Worm (Caenorhabditis elegans) whole organism, L4 larva: Measurements from ENCODE around the gene ddn-1.

Experiments used
- D1046.2 ChIP-seq: fragments of 200-800 bp; sonication (Bioruptor generic); IDR thresholded peaks from 2 replicates; pipeline ENCODE4 v1.3.6; 2022; ENCODE audit warnings: missing genetic modification characterization, missing compliant biosample characterization
- F10B5.3 ChIP-seq: sonication (generic microtip); optimal IDR thresholded peaks from 2 replicates; lab custom pipeline; 2016; ENCODE audit warnings: mild to moderate bottlenecking, missing genetic modification characterization, missing compliant biosample characterization
- F37D6.2 ChIP-seq: sonication (generic microtip); optimal IDR thresholded peaks from 2 replicates; lab custom pipeline; 2016; ENCODE audit warnings: mild to moderate bottlenecking, missing genetic modification characterization, missing compliant biosample characterization
- F44E2.7 ChIP-seq: fragments of 200-800 bp; sonication (Bioruptor generic); IDR thresholded peaks from 2 replicates; pipeline ENCODE4 v2.1.2; 2022; ENCODE audit warnings: missing genetic modification characterization, missing compliant biosample characterization
- Y48G9A.11 ChIP-seq: fragments of 200-800 bp; sonication (Bioruptor generic); IDR thresholded peaks from 2 replicates; pipeline ENCODE4 v1.3.6; 2022; ENCODE audit warnings: missing genetic modification reagents, missing genetic modification characterization, missing compliant biosample characterization
- Y5F2A.4 ChIP-seq: fragments of 200-800 bp; sonication (Bioruptor generic); optimal IDR thresholded peaks from 2 replicates; lab custom pipeline; 2018; ENCODE audit warnings: mild to moderate bottlenecking, missing genetic modification characterization, missing compliant biosample characterization
- ZK337.2 ChIP-seq: fragments of 200-800 bp; sonication (Bioruptor generic); IDR thresholded peaks from 2 replicates; pipeline ENCODE4 v1.3.6; 2022; ENCODE audit warnings: missing genetic modification reagents, missing genetic modification characterization, missing compliant biosample characterization
- ZK546.5 ChIP-seq, 2 experiments: sonication (generic microtip); optimal IDR thresholded peaks; 2 replicates each; lab custom pipeline; 2017; ENCODE audit warnings: missing biosample characterization in 2 of 2, missing genetic modification characterization in 2 of 2
- aha-1 ChIP-seq: fragments of 150-350 bp; peaks from one replicate; lab custom pipeline; 2014; ENCODE audit warnings: missing biosample characterization, missing genetic modification characterization
- ceh-44 ChIP-seq: fragments of 200-800 bp; sonication (Bioruptor generic); IDR thresholded peaks from 2 replicates; pipeline ENCODE4 v1.3.6; 2022; ENCODE audit warnings: missing genetic modification reagents, missing genetic modification characterization, missing compliant biosample characterization
- ces-1 ChIP-seq: fragments of 150-350 bp; sonication (generic microtip); optimal IDR thresholded peaks from 4 replicates; lab custom pipeline; 2014; ENCODE audit warnings: missing biosample characterization, missing genetic modification reagents, missing genetic modification characterization
- daf-12 ChIP-seq: fragments of 150-350 bp; optimal IDR thresholded peaks from 2 replicates; lab custom pipeline; 2014; ENCODE audit warnings: missing biosample characterization, missing genetic modification reagents, missing genetic modification characterization
- daf-16 ChIP-seq, 3 experiments: sonication (generic microtip); optimal IDR thresholded peaks; 2 replicates each; lab custom pipeline; 2016 to 2017; ENCODE audit warnings: missing genetic modification characterization in 3 of 3, missing genetic modification reagents in 3 of 3, mild to moderate bottlenecking in 2 of 3, missing compliant biosample characterization in 2 of 3, missing biosample characterization in 1 of 3, moderate library complexity in 1 of 3
- dmd-6 ChIP-seq: fragments of 200-800 bp; sonication (Bioruptor generic); IDR thresholded peaks from 2 replicates; pipeline ENCODE4 v1.3.6; 2022; ENCODE audit warnings: missing genetic modification reagents, missing genetic modification characterization, missing compliant biosample characterization
- dmd-8 ChIP-seq: fragments of 200-800 bp; sonication (Bioruptor generic); IDR thresholded peaks from 2 replicates; pipeline ENCODE4 v1.3.6; 2022; ENCODE audit warnings: missing genetic modification characterization, missing compliant biosample characterization
- dmd-9 ChIP-seq: fragments of 200-800 bp; sonication (Bioruptor generic); IDR thresholded peaks from 2 replicates; pipeline ENCODE4 v1.3.6; 2022; ENCODE audit warnings: missing genetic modification reagents, missing genetic modification characterization, missing compliant biosample characterization
- hlh-11 ChIP-seq: fragments of 200-800 bp; sonication (Bioruptor generic); optimal IDR thresholded peaks from 2 replicates; lab custom pipeline; 2018; ENCODE audit warnings: mild to moderate bottlenecking, missing genetic modification characterization, missing compliant biosample characterization
- hlh-30 ChIP-seq: sonication (generic microtip); optimal IDR thresholded peaks from 2 replicates; lab custom pipeline; 2017; ENCODE audit warnings: antibody characterized with exemption, mild to moderate bottlenecking, missing genetic modification characterization, missing compliant biosample characterization; ENCODE audit not compliant: insufficient read depth
- hmg-1.1 ChIP-seq: fragments of 200-800 bp; sonication (Bioruptor generic); IDR thresholded peaks from 2 replicates; pipeline ENCODE4 v1.3.6; 2022; ENCODE audit warnings: missing genetic modification reagents, missing genetic modification characterization, missing compliant biosample characterization
- lin-15B ChIP-seq: fragments of 150-350 bp; sonication (generic microtip); optimal IDR thresholded peaks from 3 replicates; lab custom pipeline; 2014; ENCODE audit warnings: missing biosample characterization, missing genetic modification characterization
- madf-9 ChIP-seq: fragments of 200-800 bp; sonication (Bioruptor generic); conservative IDR thresholded peaks from 2 replicates; pipeline ENCODE4 v1.3.6; 2022; ENCODE audit warnings: missing genetic modification reagents, missing genetic modification characterization, missing compliant biosample characterization
- mep-1 ChIP-seq: fragments of 150-350 bp; sonication (generic microtip); optimal IDR thresholded peaks from 3 replicates; lab custom pipeline; 2014; ENCODE audit warnings: missing biosample characterization, missing genetic modification characterization
- mes-2 ChIP-seq: sonication (generic microtip); optimal IDR thresholded peaks from 2 replicates; lab custom pipeline; 2016; ENCODE audit warnings: missing genotype, mild to moderate bottlenecking, missing genetic modification characterization, missing compliant biosample characterization; ENCODE audit not compliant: poor library complexity, severe bottlenecking
- nhr-10 ChIP-seq: fragments of 150-350 bp; optimal IDR thresholded peaks from 2 replicates; lab custom pipeline; 2014; ENCODE audit warnings: missing biosample characterization, missing genetic modification characterization
- nhr-102 ChIP-seq: sonication (generic microtip); optimal IDR thresholded peaks from 2 replicates; lab custom pipeline; 2016; ENCODE audit warnings: mild to moderate bottlenecking, missing genetic modification characterization, moderate library complexity, missing compliant biosample characterization
- nhr-11 ChIP-seq: fragments of 150-350 bp; optimal IDR thresholded peaks from 2 replicates; lab custom pipeline; 2014; ENCODE audit warnings: missing biosample characterization, missing genetic modification characterization
- nhr-28 ChIP-seq: fragments of 150-350 bp; optimal IDR thresholded peaks from 2 replicates; lab custom pipeline; 2014; ENCODE audit warnings: missing biosample characterization, missing genetic modification characterization
- nhr-41 ChIP-seq: fragments of 200-800 bp; sonication (Bioruptor generic); IDR thresholded peaks from 2 replicates; pipeline ENCODE4 v1.3.6; 2022; ENCODE audit warnings: missing genetic modification reagents, missing genetic modification characterization, missing compliant biosample characterization
- nhr-48 ChIP-seq: sonication (generic microtip); optimal IDR thresholded peaks from 2 replicates; lab custom pipeline; 2016; ENCODE audit warnings: mild to moderate bottlenecking, missing genetic modification characterization, missing compliant biosample characterization
- php-3 ChIP-seq: fragments of 200-800 bp; sonication (Bioruptor generic); IDR thresholded peaks from 2 replicates; pipeline ENCODE4 v1.3.6; 2022; ENCODE audit warnings: missing genetic modification reagents, missing genetic modification characterization, missing compliant biosample characterization
- rbr-2 ChIP-seq: sonication (generic microtip); optimal IDR thresholded peaks from 2 replicates; lab custom pipeline; 2016; ENCODE audit warnings: missing genotype, missing genetic modification characterization, missing compliant biosample characterization
- saeg-2 ChIP-seq: fragments of 200-800 bp; sonication (Bioruptor generic); IDR thresholded peaks from 2 replicates; pipeline ENCODE4 v1.3.6; 2022; ENCODE audit warnings: missing genetic modification reagents, missing genetic modification characterization, missing compliant biosample characterization
- spr-3 ChIP-seq: fragments of 200-800 bp; sonication (Bioruptor generic); optimal IDR thresholded peaks from 2 replicates; lab custom pipeline; 2018; ENCODE audit warnings: mild to moderate bottlenecking, missing genetic modification characterization, missing compliant biosample characterization
- unc-62 ChIP-seq, 3 experiments: fragments of 150-350 bp in 1 of 3; sonication (generic microtip); optimal IDR thresholded peaks in 2 of 3; peaks in 1 of 3; 1 replicate in 1 of 3; 2 replicates in 2 of 3; lab custom pipeline; 2014 to 2017; ENCODE audit warnings: missing biosample characterization in 3 of 3, missing genetic modification characterization in 3 of 3, missing genetic modification reagents in 3 of 3, missing genotype in 1 of 3
- zip-2 ChIP-seq: fragments of 150-350 bp; optimal IDR thresholded peaks from 2 replicates; lab custom pipeline; 2014; ENCODE audit warnings: missing biosample characterization, missing genetic modification characterization
- ztf-7 ChIP-seq: fragments of 150-350 bp; optimal IDR thresholded peaks from 2 replicates; lab custom pipeline; 2014; ENCODE audit warnings: missing biosample characterization, missing genetic modification characterization

Gene ddn-1

ce11 chrV:8760416-8760815 lies at the start of gene ddn-1:
ddn-1 (minus strand) TSS chrV:8760516.
- no peak for TF ChIP-seq php-3
- TF ChIP-seq dmd-9 = no peak
- no peak for TF ChIP-seq Y5F2A.4 (GFP tag; lab: Kevin White, UChicago)
- TF ChIP-seq, all 104 proteins: peak for 0

DNA sequence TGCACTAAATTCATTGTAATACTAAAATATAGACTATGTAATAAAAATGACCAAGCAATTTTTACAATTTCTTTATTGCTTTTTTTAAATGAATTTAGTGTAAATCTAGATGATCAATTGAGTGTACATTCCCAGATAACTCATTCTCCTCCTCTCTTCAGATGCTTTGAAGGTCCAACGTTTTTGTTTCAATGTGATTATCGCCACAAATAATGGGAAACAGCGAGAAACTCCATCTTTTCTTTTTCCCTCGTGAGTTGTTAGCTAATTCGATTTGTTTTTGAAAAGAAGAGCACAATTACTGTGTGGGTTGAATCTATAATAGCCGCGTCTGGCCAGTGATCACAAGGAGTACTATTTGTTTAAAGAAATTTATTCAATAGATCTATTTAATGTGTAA lies 44.7 kb upstream of the ddn-1 start:
- TF ChIP-seq ces-1 (GFP tag; lab: Kevin White, UChicago) (peak; percentile 78), F37D6.2 (tag; lab: Kevin White, UChicago) (no peak), ZK337.2 (no peak), dmd-8 (no peak), daf-16 (GFP tag; optimal IDR thresholded peaks at IDR 0.05; lab: Kevin White, UChicago) (no peak), daf-16 (tag; optimal IDR thresholded peaks at IDR 0.05; lab: Kevin White, UChicago) (no peak), saeg-2 (no peak), nhr-10 (tag; lab: Kevin White, UChicago) (no peak), F44E2.7 (no peak), aha-1 (tag; lab: Kevin White, UChicago) (peak; percentile 88), php-3 (no peak), ztf-7 (tag; lab: Kevin White, UChicago) (no peak), rbr-2 (no peak), D1046.2 (GFP tag; lab: Robert Waterston, UW) (no peak)

DNA sequence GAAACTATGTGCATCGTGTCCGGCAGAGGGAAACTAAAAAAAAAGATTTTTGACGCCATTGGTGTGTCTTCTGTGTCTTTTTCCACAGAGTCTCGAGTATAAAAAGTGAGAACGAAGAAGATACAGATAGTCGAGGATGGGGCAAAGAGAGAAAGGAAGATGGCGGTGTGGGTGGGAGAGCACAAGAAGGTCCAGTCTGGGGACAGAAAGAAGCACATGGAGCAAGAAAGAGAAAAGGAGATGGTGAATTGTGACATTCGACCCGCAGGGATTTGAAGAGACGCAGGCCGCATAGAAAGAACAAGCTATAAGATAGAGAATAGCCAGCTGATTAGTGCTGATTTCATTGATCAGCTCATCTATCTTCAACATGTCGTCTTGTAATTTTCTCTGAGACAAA lies 41.9 kb upstream of the ddn-1 start:
- TF ChIP-seq nhr-28 (tag; lab: Kevin White, UChicago) (peak; percentile 42), D1046.2 (GFP tag; lab: Robert Waterston, UW) (0 out of 2 replicates have a peak, but pooled peaks have one; percentile 22), ZK337.2 (0 out of 2 replicates have a peak, but pooled peaks have one; percentile 65), Y48G9A.11 (GFP tag; lab: Robert Waterston, UW) (no peak), nhr-48 (no peak), aha-1 (tag; lab: Kevin White, UChicago) (no peak), hmg-1.1 (GFP tag; lab: Robert Waterston, UW) (peak; percentile 56), F10B5.3 (tag; lab: Kevin White, UChicago) (no peak), ztf-7 (tag; lab: Kevin White, UChicago) (no peak), ceh-44 (GFP tag; lab: Robert Waterston, UW) (no peak), ZK546.5 (tag; optimal IDR thresholded peaks at IDR 0.05; lab: Kevin White, UChicago) (no peak), lin-15B (tag; lab: Kevin White, UChicago) (no peak), dmd-6 (GFP tag; lab: Robert Waterston, UW) (0 out of 2 replicates have a peak, but pooled peaks have one; percentile 14), daf-12 (tag; lab: Kevin White, UChicago) (no peak), hlh-30 (tag; lab: Kevin White, UChicago) (peak; percentile 56), mes-2 (tag; lab: Kevin White, UChicago) (no peak), nhr-11 (tag; lab: Kevin White, UChicago) (peak; percentile 3), nhr-102 (tag; lab: Kevin White, UChicago) (no peak), hlh-11 (peak; percentile 70), mep-1 (peak; percentile 11), zip-2 (tag; lab: Kevin White, UChicago) (no peak), madf-9 (GFP tag; lab: Robert Waterston, UW) (no peak), nhr-41 (GFP tag; lab: Robert Waterston, UW) (no peak), spr-3 (no peak)

DNA sequence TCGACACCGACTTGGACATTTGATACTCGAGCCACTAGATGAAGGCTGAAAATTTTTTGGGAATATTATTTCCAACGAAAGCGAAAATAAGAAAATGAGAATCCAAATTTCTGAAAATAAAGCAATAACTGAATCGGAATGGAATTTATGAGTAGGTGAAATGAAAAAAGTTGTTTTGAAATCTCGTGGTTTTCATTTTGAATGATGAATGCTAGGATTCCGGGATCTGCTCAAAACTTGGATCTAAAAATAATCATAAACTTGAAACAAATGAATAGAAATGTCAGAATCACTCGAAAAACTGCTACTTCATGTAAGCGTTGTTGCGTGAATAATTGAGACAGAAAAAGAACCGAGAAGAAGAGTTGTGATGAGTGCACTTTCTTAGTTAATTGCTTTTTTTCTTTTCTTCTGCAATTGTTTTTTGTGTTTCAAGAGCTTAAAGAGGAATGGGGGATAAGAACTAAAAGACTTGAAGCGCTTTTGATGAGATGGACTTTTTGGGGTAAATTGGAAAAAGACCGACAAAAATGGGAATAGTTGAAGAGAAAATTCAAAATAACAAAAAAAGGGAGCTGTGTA lies 40.8 kb upstream of the ddn-1 start, which contains the start of gene magu-2:
Gene magu-2 (minus strand): TSS at position 51 of the 582 bp plus-strand sequence.
- no peak for TF ChIP-seq nhr-48
- TF ChIP-seq unc-62 (GFP tag; optimal IDR thresholded peaks at IDR 0.05 in 1 of 2; lab: Kevin White, UChicago) = peak in 1 of 2 experiments; percentile 63
- TF ChIP-seq unc-62 (tag; optimal IDR thresholded peaks at IDR 0.05; lab: Kevin White, UChicago) = no peak
- TF ChIP-seq, all 104 proteins: peak for 1
